Worm (Caenorhabditis elegans) whole organism, L2 larva: ENCODE measurements around the gene C28G1.6.

Source experiments
- C34F6.9 ChIP-seq: fragments of 150-350 bp; optimal IDR thresholded peaks from 2 replicates; lab custom pipeline; 2014; ENCODE audit warnings: missing biosample characterization, missing genetic modification characterization
- F13H6.1 ChIP-seq: sonication (generic microtip); optimal IDR thresholded peaks from 2 replicates; lab custom pipeline; 2016; ENCODE audit warnings: missing genetic modification characterization, missing compliant biosample characterization
- R02D3.7 ChIP-seq: fragments of 150-350 bp; optimal IDR thresholded peaks from 2 replicates; lab custom pipeline; 2014; ENCODE audit warnings: missing biosample characterization, missing genetic modification characterization
- Y55F3AM.14 ChIP-seq: fragments of 200-800 bp; sonication (Bioruptor generic); optimal IDR thresholded peaks from 2 replicates; lab custom pipeline; 2018; ENCODE audit warnings: mild to moderate bottlenecking, missing genetic modification characterization, missing compliant biosample characterization
- ZK546.5 ChIP-seq: sonication (generic microtip); optimal IDR thresholded peaks from 2 replicates; lab custom pipeline; 2017; ENCODE audit warnings: missing biosample characterization, missing genetic modification characterization
- aly-2 ChIP-seq: fragments of 150-350 bp; optimal IDR thresholded peaks from 2 replicates; lab custom pipeline; 2014; ENCODE audit warnings: missing biosample characterization, missing genetic modification characterization
- ama-1 ChIP-seq: fragments of 150-350 bp; optimal IDR thresholded peaks from 2 replicates; lab custom pipeline; 2018; ENCODE audit warnings: inconsistent platforms
- blmp-1 ChIP-seq: sonication (generic microtip); optimal IDR thresholded peaks from 2 replicates; lab custom pipeline; 2017; ENCODE audit warnings: missing genetic modification characterization, mild to moderate bottlenecking, missing compliant biosample characterization, antibody characterized with exemption, moderate library complexity; ENCODE audit not compliant: insufficient read depth
- ceh-16 ChIP-seq: fragments of 150-350 bp; optimal IDR thresholded peaks from 2 replicates; lab custom pipeline; 2014; ENCODE audit warnings: missing biosample characterization, missing genetic modification characterization
- ceh-82 ChIP-seq: fragments of 150-350 bp; optimal IDR thresholded peaks from 2 replicates; lab custom pipeline; 2014; ENCODE audit warnings: missing biosample characterization, missing genetic modification characterization
- crh-2 ChIP-seq: sonication (generic microtip); optimal IDR thresholded peaks from 2 replicates; lab custom pipeline; 2017; ENCODE audit warnings: missing biosample characterization, missing genetic modification characterization
- elt-1 ChIP-seq: fragments of 150-350 bp; optimal IDR thresholded peaks from 2 replicates; lab custom pipeline; 2014; ENCODE audit warnings: missing biosample characterization, missing genetic modification characterization
- elt-3 ChIP-seq: sonication (generic microtip); optimal IDR thresholded peaks from 2 replicates; lab custom pipeline; 2017; ENCODE audit warnings: missing biosample characterization, missing genetic modification characterization
- fos-1 ChIP-seq: fragments of 150-350 bp; optimal IDR thresholded peaks from 2 replicates; lab custom pipeline; 2014; ENCODE audit warnings: missing biosample characterization, missing genetic modification characterization
- gmeb-1 ChIP-seq: fragments of 150-350 bp; optimal IDR thresholded peaks from 2 replicates; lab custom pipeline; 2014; ENCODE audit warnings: missing biosample characterization, missing genetic modification characterization
- lin-11 ChIP-seq: fragments of 150-350 bp; sonication (generic microtip); optimal IDR thresholded peaks from 2 replicates; lab custom pipeline; 2014; ENCODE audit warnings: missing biosample characterization, missing genetic modification characterization, inconsistent platforms, mixed read lengths
- lin-13 ChIP-seq: fragments of 150-350 bp; optimal IDR thresholded peaks from 2 replicates; lab custom pipeline; 2014; ENCODE audit warnings: missing biosample characterization, missing genetic modification reagents, missing genetic modification characterization
- lin-39 ChIP-seq: fragments of 150-350 bp; optimal IDR thresholded peaks from 2 replicates; lab custom pipeline; 2014; ENCODE audit warnings: missing biosample characterization, missing genetic modification reagents, missing genetic modification characterization
- mab-5 ChIP-seq: fragments of 150-350 bp; optimal IDR thresholded peaks from 2 replicates; lab custom pipeline; 2014; ENCODE audit warnings: missing biosample characterization, missing genetic modification characterization
- mbf-1 ChIP-seq: sonication (generic microtip); optimal IDR thresholded peaks from 2 replicates; lab custom pipeline; 2017; ENCODE audit warnings: missing biosample characterization, missing genetic modification characterization
- mdl-1 ChIP-seq, 2 experiments: fragments of 150-350 bp in 1 of 2; sonication (generic microtip) in 1 of 2; optimal IDR thresholded peaks; 2 replicates each; lab custom pipeline; 2017; ENCODE audit warnings: missing biosample characterization in 2 of 2, missing genetic modification characterization in 2 of 2
- nhr-10 ChIP-seq: sonication (generic microtip); optimal IDR thresholded peaks from 2 replicates; lab custom pipeline; 2017; ENCODE audit warnings: missing biosample characterization, missing genetic modification characterization
- nhr-11 ChIP-seq: fragments of 150-350 bp; optimal IDR thresholded peaks from 2 replicates; lab custom pipeline; 2014; ENCODE audit warnings: missing biosample characterization, missing genetic modification characterization
- nhr-129 ChIP-seq: fragments of 150-350 bp; optimal IDR thresholded peaks from 2 replicates; lab custom pipeline; 2014; ENCODE audit warnings: missing biosample characterization, missing genetic modification characterization
- nhr-21 ChIP-seq: fragments of 150-350 bp; optimal IDR thresholded peaks from 2 replicates; lab custom pipeline; 2014; ENCODE audit warnings: missing biosample characterization, missing genetic modification characterization
- nhr-23 ChIP-seq: fragments of 150-350 bp; optimal IDR thresholded peaks from 2 replicates; lab custom pipeline; 2014; ENCODE audit warnings: missing biosample characterization, missing genetic modification reagents, missing genetic modification characterization
- nhr-237 ChIP-seq: fragments of 150-350 bp; optimal IDR thresholded peaks from 2 replicates; lab custom pipeline; 2014; ENCODE audit warnings: missing biosample characterization, missing genetic modification characterization
- nhr-25 ChIP-seq: fragments of 150-350 bp; sonication (generic microtip); optimal IDR thresholded peaks from 3 replicates; lab custom pipeline; 2014; ENCODE audit warnings: missing biosample characterization, missing genetic modification characterization
- nhr-6 ChIP-seq: fragments of 150-350 bp; optimal IDR thresholded peaks from 2 replicates; lab custom pipeline; 2014; ENCODE audit warnings: missing biosample characterization, missing genetic modification characterization
- nhr-77 ChIP-seq: fragments of 150-350 bp; optimal IDR thresholded peaks from 2 replicates; lab custom pipeline; 2014; ENCODE audit warnings: missing biosample characterization, missing genetic modification characterization
- peb-1 ChIP-seq: fragments of 150-350 bp; optimal IDR thresholded peaks from 2 replicates; lab custom pipeline; 2014; ENCODE audit warnings: missing biosample characterization, missing genetic modification characterization
- sem-4 ChIP-seq: fragments of 150-350 bp; optimal IDR thresholded peaks from 2 replicates; lab custom pipeline; 2014; ENCODE audit warnings: missing biosample characterization, missing genetic modification reagents, missing genetic modification characterization
- skn-1 ChIP-seq: sonication (generic microtip); optimal IDR thresholded peaks from 2 replicates; lab custom pipeline; 2017; ENCODE audit warnings: missing biosample characterization, missing genetic modification characterization
- sma-3 ChIP-seq: sonication (generic microtip); optimal IDR thresholded peaks from 2 replicates; lab custom pipeline; 2016; ENCODE audit warnings: missing genetic modification reagents, missing genetic modification characterization, missing compliant biosample characterization
- sma-9 ChIP-seq, 2 experiments: fragments of 150-350 bp in 1 of 2; sonication (generic microtip) in 1 of 2; optimal IDR thresholded peaks; 2 replicates each; lab custom pipeline; 2014 to 2016; ENCODE audit warnings: missing genetic modification characterization in 2 of 2, mild to moderate bottlenecking in 1 of 2, missing biosample characterization in 1 of 2, missing compliant biosample characterization in 1 of 2, missing genetic modification reagents in 1 of 2, moderate library complexity in 1 of 2
- snpc-4 ChIP-seq: fragments of 150-350 bp; optimal IDR thresholded peaks from 2 replicates; lab custom pipeline; 2014; ENCODE audit warnings: missing biosample characterization, missing genetic modification characterization
- unc-55 ChIP-seq: fragments of 150-350 bp; sonication (generic microtip); optimal IDR thresholded peaks from 3 replicates; lab custom pipeline; 2014; ENCODE audit warnings: missing biosample characterization, missing genetic modification reagents, missing genetic modification characterization
- unc-62 ChIP-seq: fragments of 150-350 bp; optimal IDR thresholded peaks from 2 replicates; lab custom pipeline; 2014; ENCODE audit warnings: missing biosample characterization, missing genetic modification reagents, missing genetic modification characterization
- zag-1 ChIP-seq: fragments of 150-350 bp; optimal IDR thresholded peaks from 2 replicates; lab custom pipeline; 2014; ENCODE audit warnings: missing biosample characterization, missing genetic modification characterization
- ztf-1 ChIP-seq: fragments of 200-800 bp; sonication (Bioruptor generic); conservative IDR thresholded peaks from 2 replicates; pipeline ENCODE4 v1.3.6; 2022; ENCODE audit warnings: missing genetic modification characterization, missing compliant biosample characterization
- ztf-11 ChIP-seq: sonication (generic microtip); optimal IDR thresholded peaks from 2 replicates; lab custom pipeline; 2017; ENCODE audit warnings: missing biosample characterization, missing genetic modification characterization

The C28G1.6 gene

ce11 chrX:8846447-8847237 is 15.6 kb upstream of the C28G1.6 start, which contains the start of gene C28G1.10:
TSS of gene C28G1.10 (plus strand) at chrX:8847122.
- peak; percentile 21 for TF ChIP-seq gmeb-1 (tag; lab: Kevin White, UChicago)
- TF ChIP-seq lin-11 (tag; lab: Kevin White, UChicago), result no peak
- no peak for TF ChIP-seq elt-1 (tag; lab: Kevin White, UChicago)
- TF ChIP-seq crh-2 (tag; lab: Kevin White, UChicago), result peak; percentile 23
- peak; percentile 37 for TF ChIP-seq nhr-21 (tag; lab: Kevin White, UChicago)
- TF ChIP-seq blmp-1 (tag; lab: Kevin White, UChicago), result no peak
- TF ChIP-seq sma-3, result no peak
- peak; percentile 42 for TF ChIP-seq fos-1 (tag; lab: Kevin White, UChicago)
- TF ChIP-seq elt-3 (tag; lab: Kevin White, UChicago), result no peak
- TF ChIP-seq ceh-16 (tag; lab: Kevin White, UChicago), result no peak
- no peak for TF ChIP-seq snpc-4 (tag; lab: Kevin White, UChicago)
- no peak for TF ChIP-seq ama-1 (lab: Kevin White, UChicago)
- no peak for TF ChIP-seq nhr-11

DNA sequence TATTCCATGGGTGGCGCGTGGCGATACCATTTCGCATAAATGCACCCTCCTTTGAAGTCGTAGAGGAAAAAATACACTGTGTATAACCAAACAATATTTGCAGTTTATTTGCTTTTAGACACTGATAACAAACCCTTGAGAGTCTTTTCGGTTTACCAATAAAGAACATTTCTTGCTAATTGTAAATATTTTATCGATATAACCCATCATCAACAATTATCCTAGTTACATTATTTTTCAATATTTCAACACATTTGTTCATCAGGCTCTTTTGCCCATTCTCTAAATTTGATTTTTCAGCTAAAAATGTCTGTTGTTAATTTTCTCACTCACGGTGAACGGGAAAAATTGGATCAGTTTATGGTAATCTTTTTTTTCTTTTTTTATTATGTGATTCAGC is 12.9 kb upstream of the C28G1.6 start, which contains the start of gene ubc-23:
ubc-23 (plus strand) TSS at position 301 of the 400 bp plus-strand sequence.
- TF ChIP-seq crh-2 (tag; lab: Kevin White, UChicago), result no peak
- TF ChIP-seq aly-2, result no peak
- TF ChIP-seq nhr-10 (tag; lab: Kevin White, UChicago), result no peak
- TF ChIP-seq peb-1 (tag; lab: Kevin White, UChicago), result no peak
- no peak for TF ChIP-seq unc-62 (GFP tag; lab: Kevin White, UChicago)
- no peak for TF ChIP-seq unc-55 (GFP tag; lab: Kevin White, UChicago)
- TF ChIP-seq sma-9 (GFP tag; optimal IDR thresholded peaks at IDR 0.05; lab: Kevin White, UChicago), result no peak
- no peak for TF ChIP-seq sma-9 (tag; optimal IDR thresholded peaks at IDR 0.05; lab: Kevin White, UChicago)
- TF ChIP-seq zag-1 (tag; lab: Kevin White, UChicago), result no peak
- TF ChIP-seq C34F6.9 (tag; lab: Kevin White, UChicago), result no peak
- TF ChIP-seq nhr-11, result no peak
- no peak for TF ChIP-seq F13H6.1 (tag; lab: Kevin White, UChicago)
- TF ChIP-seq nhr-21 (tag; lab: Kevin White, UChicago), result no peak
- no peak for TF ChIP-seq lin-39 (tag; lab: Kevin White, UChicago)
- no peak for TF ChIP-seq mdl-1 (tag; optimal IDR thresholded peaks at IDR 0.05; lab: Kevin White, UChicago)
- TF ChIP-seq lin-11 (tag; lab: Kevin White, UChicago), result no peak
- TF ChIP-seq elt-1 (tag; lab: Kevin White, UChicago), result no peak
- TF ChIP-seq gmeb-1 (tag; lab: Kevin White, UChicago), result no peak
- TF ChIP-seq, all 48 proteins: peak for 0

DNA sequence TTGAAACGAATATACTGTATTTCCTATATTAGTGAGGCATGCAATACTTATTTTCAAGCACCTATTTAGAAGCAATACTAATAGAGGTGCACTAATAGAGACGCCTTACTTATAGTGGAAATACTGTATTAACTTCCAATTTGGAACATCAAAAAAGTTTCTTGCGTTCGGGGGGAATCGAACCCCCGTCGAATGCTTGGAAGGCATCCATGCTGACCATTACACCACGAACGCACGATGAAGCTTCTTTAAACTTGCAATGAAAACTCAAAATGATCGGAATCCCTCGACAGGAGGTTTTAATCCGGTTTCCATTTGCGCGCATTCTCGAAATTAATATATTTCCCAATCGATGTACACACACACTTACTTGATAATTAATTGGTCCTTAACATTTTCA is 7.1 kb upstream of the C28G1.6 start:
- TF ChIP-seq peb-1 (tag; lab: Kevin White, UChicago), result no peak
- no peak for TF ChIP-seq ceh-82
- no peak for TF ChIP-seq nhr-25
- TF ChIP-seq nhr-23, result no peak
- TF ChIP-seq unc-55 (GFP tag; lab: Kevin White, UChicago), result no peak
- TF ChIP-seq skn-1, result no peak
- no peak for TF ChIP-seq sma-9 (GFP tag; optimal IDR thresholded peaks at IDR 0.05; lab: Kevin White, UChicago)
- TF ChIP-seq sma-9 (tag; optimal IDR thresholded peaks at IDR 0.05; lab: Kevin White, UChicago), result no peak
- TF ChIP-seq gmeb-1 (tag; lab: Kevin White, UChicago), result no peak
- no peak for TF ChIP-seq R02D3.7 (tag; lab: Kevin White, UChicago)

DNA sequence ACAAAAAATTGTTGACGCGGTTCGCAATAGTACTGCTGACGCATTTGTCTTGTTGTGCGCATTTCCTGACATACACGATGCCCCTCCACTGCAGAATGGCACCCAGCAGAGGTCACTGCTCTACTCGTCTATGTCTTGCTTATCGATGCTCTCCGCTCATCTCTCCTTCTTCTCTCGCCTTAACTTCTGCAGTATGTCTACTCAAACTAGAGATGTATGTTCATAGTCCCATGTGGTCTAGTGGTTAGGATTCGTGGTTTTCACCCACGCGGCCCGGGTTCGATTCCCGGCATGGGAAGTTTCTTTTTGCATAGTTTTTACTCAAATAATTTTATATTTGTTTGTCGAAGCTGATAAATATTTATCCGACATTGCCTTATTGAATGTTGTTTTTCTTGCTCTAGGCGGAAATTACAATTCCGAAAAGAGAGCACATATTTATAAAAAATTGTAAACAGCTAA is 4.9 kb upstream of the C28G1.6 start, which contains the start of gene C28G1.2:
C28G1.2 (plus strand) TSS at position 130 of the 462 bp plus-strand sequence.
- TF ChIP-seq gmeb-1 (tag; lab: Kevin White, UChicago) (peak; percentile 80), unc-62 (GFP tag; lab: Kevin White, UChicago) (peak; percentile 44), ceh-16 (tag; lab: Kevin White, UChicago) (peak; percentile 28), elt-3 (tag; lab: Kevin White, UChicago) (no peak), ztf-11 (tag; lab: Kevin White, UChicago) (peak; percentile 29), nhr-77 (peak; percentile 38), ama-1 (lab: Kevin White, UChicago) (no peak), elt-1 (tag; lab: Kevin White, UChicago) (no peak), ceh-82 (peak; percentile 9), skn-1 (no peak), ztf-1 (GFP tag; lab: Robert Waterston, UW) (no peak), lin-11 (tag; lab: Kevin White, UChicago) (peak; percentile 85), nhr-23 (no peak), R02D3.7 (tag; lab: Kevin White, UChicago) (no peak), nhr-6 (peak; percentile 95), mbf-1 (no peak), nhr-25 (peak; percentile 90), nhr-11 (peak; percentile 69), ZK546.5 (no peak), zag-1 (tag; lab: Kevin White, UChicago) (peak; percentile 59), lin-13 (peak; percentile 84), Y55F3AM.14 (peak; percentile 81), crh-2 (tag; lab: Kevin White, UChicago) (peak; percentile 95), mab-5 (peak; percentile 92), unc-55 (GFP tag; lab: Kevin White, UChicago) (peak; percentile 91), aly-2 (no peak), nhr-237 (tag; lab: Kevin White, UChicago) (peak; percentile 8), lin-39 (tag; lab: Kevin White, UChicago) (peak; percentile 57), nhr-129 (tag; lab: Kevin White, UChicago) (peak; percentile 97), nhr-21 (tag; lab: Kevin White, UChicago) (peak; percentile 92), sem-4 (tag; lab: Kevin White, UChicago) (peak; percentile 84)
